Worm (Caenorhabditis elegans): Measurements from ENCODE around the gene F35G2.5.

ce11 chrIV:12208984-12209676, 10.3 kb upstream of the F35G2.5 start, which contains the start of the genes marb-1 and F35G2.3:
- no peak for TF ChIP-seq snpc-4 (GFP tag; optimal IDR thresholded peaks at IDR 0.05)
- TF ChIP-seq snpc-4 (tag; optimal IDR thresholded peaks at IDR 0.05), result peak in 2 of 4 experiments; percentile 8 to 27
- no peak for TF ChIP-seq B0261.1 (tag; optimal IDR thresholded peaks at IDR 0.05)
- no peak for TF ChIP-seq lsy-27 (tag; optimal IDR thresholded peaks at IDR 0.05; ENCODE audit: borderline replicate concordance, insufficient read depth)
- TF ChIP-seq sdz-38 (tag; optimal IDR thresholded peaks at IDR 0.05), result no peak
- no peak for TF ChIP-seq F22D6.2 (tag; optimal IDR thresholded peaks at IDR 0.05)
- no peak for TF ChIP-seq nhr-90 (tag; optimal IDR thresholded peaks at IDR 0.05)
- TF ChIP-seq ama-1 (optimal IDR thresholded peaks at IDR 0.05), result no peak
- TF ChIP-seq ama-1 (GFP tag; optimal IDR thresholded peaks at IDR 0.05), result no peak
- TF ChIP-seq attf-3 (GFP tag; conservative IDR thresholded peaks at IDR 0.05), result peak; percentile 96
- peak in 1 of 3 experiments; percentile 77 for TF ChIP-seq lin-35 (GFP tag; optimal IDR thresholded peaks at IDR 0.05)
- TF ChIP-seq pha-4 (tag; optimal IDR thresholded peaks at IDR 0.05), result peak; percentile 28
- no peak for TF ChIP-seq nfya-1 (tag; optimal IDR thresholded peaks at IDR 0.05; ENCODE audit: borderline replicate concordance, insufficient read depth)
- TF ChIP-seq ztf-25 (GFP tag; IDR thresholded peaks at IDR 0.05), result no peak
- no peak for TF ChIP-seq F49E8.2 (tag; optimal IDR thresholded peaks at IDR 0.05; ENCODE audit: insufficient read depth)

Measured in whole organism, young adult.